Worm (Caenorhabditis elegans): ENCODE data around the gene K11H12.3.
A peak's percentile ranks its signal among the peaks of the same experiment; 100 is the strongest.

The K11H12.3 gene

DNA sequence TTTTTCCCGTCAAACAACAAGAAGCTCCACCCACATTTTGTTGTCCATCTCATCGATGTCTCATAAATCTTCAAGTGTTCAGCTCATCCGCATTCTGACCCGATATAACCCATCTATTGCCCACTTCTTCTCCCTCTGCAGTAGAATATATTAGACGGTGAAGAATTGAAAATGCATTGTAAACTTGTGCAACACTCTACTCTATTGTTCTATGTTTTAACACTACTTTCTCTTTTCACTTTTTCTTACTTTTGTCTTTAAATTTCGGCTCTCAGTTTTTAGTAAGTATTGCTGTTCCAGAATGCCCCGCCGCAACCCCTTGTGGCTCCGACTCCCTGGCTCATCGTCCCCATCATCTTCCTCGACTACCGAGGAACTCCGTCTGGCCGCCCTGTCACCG is 23.9 kb downstream of the K11H12.3 start, which contains the start of gene K11H12.9:
Gene K11H12.9, plus strand, starts transcription at position 301 of the 400 bp plus-strand sequence.
- TF ChIP-seq F44E2.7 (GFP tag; IDR thresholded peaks at IDR 0.05) (no peak), lin-29 (GFP tag; IDR thresholded peaks at IDR 0.05) (no peak), dve-1 (tag; optimal IDR thresholded peaks at IDR 0.05; ENCODE audit: insufficient read depth) (no peak), aly-2 (tag; optimal IDR thresholded peaks at IDR 0.05) (no peak), lin-39 (tag; optimal IDR thresholded peaks at IDR 0.05) (no peak), mep-1 (tag; optimal IDR thresholded peaks at IDR 0.05) (no peak)

ce11 chrIV:648362-648761 is 24.9 kb downstream of the K11H12.3 start:
- TF ChIP-seq ZK546.5 (tag; optimal IDR thresholded peaks at IDR 0.05) = no peak
- no peak for TF ChIP-seq zag-1 (tag; optimal IDR thresholded peaks at IDR 0.05)
- no peak for TF ChIP-seq nhr-28 (tag; optimal IDR thresholded peaks at IDR 0.05)
- TF ChIP-seq egl-43 (GFP tag; IDR thresholded peaks at IDR 0.05) = no peak
- TF ChIP-seq daf-16 (GFP tag; optimal IDR thresholded peaks at IDR 0.05) = no peak
- no peak for TF ChIP-seq daf-16 (tag; optimal IDR thresholded peaks at IDR 0.05)
- no peak for TF ChIP-seq saeg-2 (GFP tag; IDR thresholded peaks at IDR 0.05)
- TF ChIP-seq duxl-1 (tag; optimal IDR thresholded peaks at IDR 0.05; ENCODE audit: poor library complexity) = no peak
- no peak for TF ChIP-seq ceh-62 (tag; optimal IDR thresholded peaks at IDR 0.05)
- no peak for TF ChIP-seq R02D3.7 (tag; optimal IDR thresholded peaks at IDR 0.05)
- TF ChIP-seq skn-1 (tag; optimal IDR thresholded peaks at IDR 0.05) = no peak
- TF ChIP-seq snpc-1.2 (GFP tag; IDR thresholded peaks at IDR 0.05) = no peak
- TF ChIP-seq lsy-2 (tag; optimal IDR thresholded peaks at IDR 0.05) = no peak

DNA sequence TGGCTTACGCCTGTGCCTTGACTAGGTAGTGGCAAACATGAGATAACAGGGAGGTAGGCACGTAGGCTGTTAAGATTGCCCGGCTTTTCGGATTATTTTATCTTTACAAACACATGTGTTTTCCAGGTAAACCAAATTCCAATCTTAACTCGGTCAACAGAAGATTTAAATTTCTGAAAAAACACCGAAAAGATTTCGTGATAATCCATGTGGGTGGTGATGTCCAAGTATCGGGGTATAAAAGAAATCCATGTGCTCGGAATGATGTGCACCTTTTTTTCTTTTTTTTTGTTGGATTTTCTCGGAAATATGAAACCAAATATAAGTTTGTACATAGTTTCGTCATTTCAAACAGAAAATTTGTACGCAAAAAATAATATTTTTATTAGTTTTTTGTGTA is 29.8 kb downstream of the K11H12.3 start:
- TF ChIP-seq daf-8 (GFP tag; IDR thresholded peaks at IDR 0.05) (no peak), lin-13 (GFP tag; optimal IDR thresholded peaks at IDR 0.05) (no peak), egl-43 (GFP tag; IDR thresholded peaks at IDR 0.05) (no peak), tag-97 (GFP tag; IDR thresholded peaks at IDR 0.05) (no peak), nhr-25 (tag; optimal IDR thresholded peaks at IDR 0.05; ENCODE audit: borderline replicate concordance, insufficient read depth) (no peak), lin-29 (GFP tag; IDR thresholded peaks at IDR 0.05) (no peak), Y105C5A.15 (GFP tag; IDR thresholded peaks at IDR 0.05) (no peak), mdl-1 (tag; optimal IDR thresholded peaks at IDR 0.05) (no peak), arid-1 (GFP tag; conservative IDR thresholded peaks at IDR 0.05) (no peak), jun-1 (tag; optimal IDR thresholded peaks at IDR 0.05) (no peak)

ce11 chrIV:639167-639566 is 34.1 kb downstream of the K11H12.3 start:
- TF ChIP-seq aha-1 (tag) (peak; percentile 72), unc-62 (GFP tag; optimal IDR thresholded peaks at IDR 0.05 in 1 of 2) (peak in 1 of 2 experiments; percentile 42), unc-62 (tag; optimal IDR thresholded peaks at IDR 0.05) (no peak), nhr-77 (tag; optimal IDR thresholded peaks at IDR 0.05) (no peak)

DNA sequence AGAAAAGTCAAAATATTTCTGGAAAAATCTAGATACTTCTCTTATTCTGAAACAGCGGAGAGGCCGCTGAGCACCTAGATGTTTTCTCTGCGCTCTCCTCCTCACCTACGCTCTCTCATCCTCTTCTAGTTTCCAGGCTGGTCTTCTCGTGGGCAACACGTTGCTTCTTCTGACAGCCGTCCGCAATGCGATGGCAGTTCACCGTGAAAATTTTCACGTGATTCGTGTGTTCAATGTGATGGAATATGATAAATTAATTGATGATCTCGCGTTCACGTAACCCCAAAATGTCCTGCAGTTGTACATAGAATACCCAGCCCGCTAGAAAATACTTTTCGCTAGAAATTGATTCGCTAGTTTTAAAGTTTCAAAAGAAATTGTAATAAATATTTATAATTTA is 39.7 kb downstream of the K11H12.3 start:
- TF ChIP-seq arid-1 (GFP tag; conservative IDR thresholded peaks at IDR 0.05) (no peak), dmd-6 (GFP tag; IDR thresholded peaks at IDR 0.05) (peak; percentile 36; the same call in 1 of the 2 replicates), set-16 (GFP tag; IDR thresholded peaks at IDR 0.05) (no peak), hlh-30 (tag; optimal IDR thresholded peaks at IDR 0.05; ENCODE audit: insufficient read depth) (peak; percentile 65), mxl-2 (GFP tag; conservative IDR thresholded peaks at IDR 0.05) (no peak), hlh-11 (tag; optimal IDR thresholded peaks at IDR 0.05) (no peak), nhr-48 (tag; optimal IDR thresholded peaks at IDR 0.05) (peak; percentile 60), daf-16 (GFP tag; optimal IDR thresholded peaks at IDR 0.05) (no peak), daf-16 (tag; optimal IDR thresholded peaks at IDR 0.05) (no peak), mxl-3 (GFP tag; optimal IDR thresholded peaks at IDR 0.05) (peak; percentile 70)

All from whole organism, L4 larva.